Fruit fly (Drosophila melanogaster): ENCODE data around the gene Sol1.
A peak's percentile ranks its signal among the peaks of the same experiment; 100 is the strongest.

Gene Sol1

DNA sequence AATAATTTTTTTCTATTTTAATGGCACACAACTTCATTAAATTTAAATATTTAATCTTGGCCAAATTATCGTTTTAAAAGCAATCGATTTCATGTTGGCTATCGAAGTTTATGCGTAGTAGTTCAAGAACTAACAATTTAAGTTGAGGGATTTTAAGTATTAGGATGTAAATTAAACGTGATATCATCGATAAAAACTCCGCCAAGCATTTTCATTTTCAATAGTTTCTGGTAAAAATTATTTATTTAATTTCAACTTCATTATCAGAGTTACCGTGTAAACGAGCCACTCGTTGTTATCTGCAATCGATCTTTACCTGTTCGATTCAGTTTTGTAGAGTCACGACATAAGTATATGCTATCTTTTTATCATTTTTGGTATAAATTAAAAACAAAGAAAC, 16.9 kb downstream of the Sol1 start:
- TF ChIP-seq pan (optimal IDR thresholded peaks at IDR 0.05) (no peak), usp (GFP tag; optimal IDR thresholded peaks at IDR 0.05) (no peak), EcR (GFP tag; optimal IDR thresholded peaks at IDR 0.05) (no peak), CG8478 (optimal IDR thresholded peaks at IDR 0.05) (no peak), psq (optimal IDR thresholded peaks at IDR 0.05) (no peak), Dll (optimal IDR thresholded peaks at IDR 0.05) (no peak)

DNA sequence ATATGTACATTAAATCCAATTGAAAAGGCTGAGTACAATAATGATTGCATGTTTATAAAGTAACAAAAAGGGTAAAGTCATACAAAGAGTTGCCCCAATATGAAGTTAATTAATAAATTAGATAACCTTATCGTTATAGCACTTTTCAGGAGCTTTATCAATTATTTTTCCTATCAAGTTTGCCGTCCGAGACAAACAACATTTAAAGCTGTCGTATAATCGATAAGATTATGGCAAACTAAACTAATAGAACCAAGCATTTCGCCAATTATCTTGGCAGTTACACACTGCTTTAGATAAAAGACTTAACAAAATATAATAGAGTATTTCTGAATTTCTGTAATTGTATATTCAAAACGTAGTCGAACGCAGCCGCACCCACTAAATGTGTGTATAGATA, 19.1 kb downstream of the Sol1 start:
- TF ChIP-seq usp (GFP tag; optimal IDR thresholded peaks at IDR 0.05) (no peak), Dll (optimal IDR thresholded peaks at IDR 0.05) (no peak), pan (optimal IDR thresholded peaks at IDR 0.05) (no peak), CG8478 (optimal IDR thresholded peaks at IDR 0.05) (no peak), EcR (GFP tag; optimal IDR thresholded peaks at IDR 0.05) (no peak), psq (optimal IDR thresholded peaks at IDR 0.05) (no peak)

DNA sequence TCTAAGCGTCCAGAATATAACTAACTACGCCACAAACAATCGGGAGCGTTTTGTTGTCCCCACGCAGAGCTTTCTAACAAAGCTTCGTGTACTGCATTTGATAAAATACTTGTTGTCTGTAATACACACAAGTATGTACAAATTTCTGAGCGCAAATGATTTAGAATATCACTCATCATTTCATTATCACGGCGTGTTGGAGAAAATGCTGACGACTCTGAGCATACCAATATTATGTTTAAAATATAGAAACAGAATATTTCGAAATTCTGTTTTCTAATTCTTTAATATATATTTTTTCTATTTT, 19.8 kb downstream of the Sol1 start, which contains the start of gene Cyp9f2:
TSS of gene Cyp9f2 (minus strand) at position 101 of the 307 bp plus-strand sequence.
- TF ChIP-seq psq (optimal IDR thresholded peaks at IDR 0.05) (no peak), usp (GFP tag; optimal IDR thresholded peaks at IDR 0.05) (no peak), CG8478 (optimal IDR thresholded peaks at IDR 0.05) (no peak), pan (optimal IDR thresholded peaks at IDR 0.05) (no peak), EcR (GFP tag; optimal IDR thresholded peaks at IDR 0.05) (no peak), Dll (optimal IDR thresholded peaks at IDR 0.05) (no peak)

DNA sequence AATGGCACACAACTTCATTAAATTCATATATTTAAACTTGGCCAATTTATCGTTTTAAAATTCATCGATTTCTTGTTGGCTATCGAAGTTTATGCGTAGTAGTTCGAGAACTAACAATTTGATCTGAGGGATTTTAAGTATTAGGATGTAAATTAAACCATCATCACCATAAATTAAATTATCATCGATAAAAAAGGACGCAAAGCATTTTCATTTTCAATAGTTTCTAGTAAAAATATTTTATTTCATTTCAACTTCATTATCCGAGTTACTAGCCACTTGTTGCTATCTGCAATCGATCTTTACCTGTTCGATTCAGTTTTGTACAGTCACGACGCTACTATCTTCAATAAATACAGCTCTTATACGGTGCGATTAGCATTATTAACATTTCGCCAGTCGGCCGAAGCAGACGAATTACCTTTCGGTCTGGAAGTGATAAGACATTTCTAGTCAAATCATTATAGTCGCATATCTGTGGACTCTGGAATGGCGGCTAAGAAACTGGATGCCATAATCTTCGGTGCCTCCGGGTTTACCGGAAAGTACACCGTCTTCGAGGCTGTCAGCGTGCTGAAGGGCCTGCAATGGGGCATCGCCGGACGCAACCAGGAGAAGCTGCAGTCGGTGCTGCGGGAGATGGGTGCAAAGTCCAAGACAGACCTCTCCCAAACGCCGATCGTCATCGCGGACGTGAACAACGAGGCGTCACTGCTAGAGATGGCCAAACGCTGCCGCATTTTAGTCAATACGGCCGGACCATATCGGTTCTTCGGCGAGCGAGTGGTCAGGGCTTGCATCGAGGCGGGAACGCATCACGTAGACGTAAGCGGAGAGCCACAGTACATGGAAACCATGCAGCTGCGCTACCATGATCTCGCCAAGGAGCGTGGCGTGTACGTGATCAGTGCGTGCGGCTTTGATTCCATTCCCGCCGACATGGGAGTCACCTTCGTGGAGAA, 20.5 kb downstream of the Sol1 start, which contains the start of gene CG5167:
TSS of gene CG5167 (plus strand) at position 298 of the 962 bp plus-strand sequence.
- no peak for TF ChIP-seq EcR (GFP tag; optimal IDR thresholded peaks at IDR 0.05)
- TF ChIP-seq psq (optimal IDR thresholded peaks at IDR 0.05) = no peak
- TF ChIP-seq CG8478 (optimal IDR thresholded peaks at IDR 0.05) = no peak
- TF ChIP-seq pan (optimal IDR thresholded peaks at IDR 0.05) = no peak
- TF ChIP-seq usp (GFP tag; optimal IDR thresholded peaks at IDR 0.05) = no peak
- no peak for TF ChIP-seq Dll (optimal IDR thresholded peaks at IDR 0.05)

DNA sequence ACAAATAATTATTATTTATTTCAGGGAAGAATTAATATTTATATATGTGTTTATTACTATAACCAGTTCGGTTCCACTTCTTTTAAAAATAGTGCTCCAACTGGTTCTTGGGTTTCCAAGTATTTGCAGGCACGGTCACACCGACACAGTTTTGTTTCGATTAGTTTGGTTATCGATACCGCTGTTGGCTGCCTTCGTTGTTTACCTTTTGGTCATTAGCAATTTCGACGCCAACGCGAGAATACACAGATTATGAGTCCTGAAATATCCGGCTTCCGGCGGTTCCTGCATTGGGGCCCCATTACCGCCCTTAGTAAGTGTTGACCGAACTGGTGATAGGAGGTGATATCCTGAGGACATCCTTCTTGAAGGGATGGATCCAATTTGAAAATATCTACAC, 22.1 kb downstream of the Sol1 start, which contains the start of gene CG5196:
TSS of gene CG5196 (plus strand) at position 157 of the 400 bp plus-strand sequence.
- TF ChIP-seq Dll (optimal IDR thresholded peaks at IDR 0.05) (no peak), usp (GFP tag; optimal IDR thresholded peaks at IDR 0.05) (no peak), pan (optimal IDR thresholded peaks at IDR 0.05) (no peak), psq (optimal IDR thresholded peaks at IDR 0.05) (no peak), EcR (GFP tag; optimal IDR thresholded peaks at IDR 0.05) (no peak)

DNA sequence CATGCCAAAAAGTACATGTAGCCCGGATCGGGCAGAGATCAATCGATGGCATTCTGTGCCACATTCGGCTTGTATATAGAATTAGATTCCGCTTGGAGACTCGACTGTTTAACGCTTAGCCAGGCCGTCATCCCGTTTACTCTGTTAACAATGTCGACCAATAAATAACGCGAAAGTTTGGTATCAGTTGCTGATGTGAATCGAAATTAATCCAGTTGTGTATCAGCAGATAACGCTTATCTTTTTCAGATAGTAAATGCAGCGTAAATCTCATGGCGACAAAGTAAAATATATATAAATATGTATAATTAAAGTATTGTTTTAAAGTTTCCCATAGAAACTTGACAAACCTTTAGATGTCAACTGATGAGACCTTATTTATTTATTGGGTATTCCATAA, 25.4 kb downstream of the Sol1 start:
- no peak for TF ChIP-seq pan (optimal IDR thresholded peaks at IDR 0.05)
- no peak for TF ChIP-seq Dll (optimal IDR thresholded peaks at IDR 0.05)

DNA sequence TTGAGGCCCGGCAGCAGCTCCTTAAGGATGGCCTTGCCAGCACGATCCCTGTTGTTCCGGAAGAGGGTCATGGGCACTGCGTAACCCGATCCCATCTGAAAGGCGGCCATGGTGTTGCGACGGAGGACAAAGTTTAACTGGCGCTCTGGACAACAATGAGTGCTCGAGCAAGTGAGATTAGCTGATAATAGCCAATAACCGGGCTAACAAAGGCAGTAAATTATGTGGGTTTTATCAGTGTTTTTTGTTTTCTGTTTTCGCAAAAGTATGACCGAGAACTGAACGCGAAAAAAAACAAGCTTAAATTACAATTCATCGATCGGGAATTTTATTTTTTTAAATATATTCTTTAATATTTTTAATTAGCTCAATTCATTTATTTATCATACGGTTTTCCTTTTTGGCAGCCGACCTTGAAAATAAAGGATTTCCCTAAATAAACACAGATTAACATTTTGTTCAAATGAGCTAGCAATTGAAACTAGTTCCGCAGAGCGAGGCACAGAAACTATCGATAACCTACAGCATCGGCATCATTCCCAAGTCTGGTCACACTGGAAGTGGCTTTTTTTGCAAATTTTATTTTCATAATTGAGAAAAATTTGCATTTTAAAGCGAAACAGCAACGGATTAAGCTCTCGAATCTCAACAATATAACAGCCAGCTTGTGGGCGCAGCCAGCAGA, 27.4 kb downstream of the Sol1 start, which contains the start of the genes Dip-C and pps:
TSS of gene Dip-C (minus strand) at position 486 of the 685 bp plus-strand sequence.
TSS of gene pps (plus strand) at position 555 of the 685 bp plus-strand sequence.
- no peak for TF ChIP-seq pan (optimal IDR thresholded peaks at IDR 0.05)
- no peak for TF ChIP-seq EcR (GFP tag; optimal IDR thresholded peaks at IDR 0.05)
- TF ChIP-seq usp (GFP tag; optimal IDR thresholded peaks at IDR 0.05) = no peak
- TF ChIP-seq psq (optimal IDR thresholded peaks at IDR 0.05) = no peak
- no peak for TF ChIP-seq CG8478 (optimal IDR thresholded peaks at IDR 0.05)
- no peak for TF ChIP-seq Dll (optimal IDR thresholded peaks at IDR 0.05)

DNA sequence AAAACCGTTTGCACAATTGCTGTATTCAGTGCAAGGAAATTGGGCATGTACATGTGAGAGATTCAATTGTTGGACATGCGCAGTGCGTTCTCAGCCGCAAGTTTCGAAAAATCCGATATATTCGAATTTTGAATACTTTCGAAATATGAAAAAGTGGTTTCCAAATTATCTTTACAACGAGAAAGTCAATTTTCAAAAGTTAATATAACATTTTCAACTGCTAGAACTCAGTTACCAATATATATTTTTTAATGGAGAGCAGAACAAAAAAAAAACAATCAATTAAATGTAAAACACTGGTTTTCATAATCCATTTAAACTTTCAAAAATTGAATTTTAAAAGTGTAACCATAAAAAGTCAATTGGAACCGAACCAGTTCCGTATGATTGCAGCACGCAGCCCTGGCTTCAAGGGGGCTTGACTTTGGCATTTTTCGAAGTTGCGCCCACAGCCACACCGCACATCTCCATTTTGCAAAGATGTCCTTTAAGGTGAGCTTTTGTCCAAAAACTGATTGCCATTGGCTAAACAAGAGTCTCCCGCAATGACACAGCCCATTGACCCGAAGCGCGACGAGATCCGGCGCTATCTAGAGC, 36.4 kb downstream of the Sol1 start, which contains the start of the genes Scgbeta and CG17202:
TSS of gene Scgbeta (minus strand) at position 51 of the 597 bp plus-strand sequence.
TSS of gene CG17202 (plus strand) at position 390 of the 597 bp plus-strand sequence.
- TF ChIP-seq psq (optimal IDR thresholded peaks at IDR 0.05) (no peak), pan (optimal IDR thresholded peaks at IDR 0.05) (no peak), Dll (optimal IDR thresholded peaks at IDR 0.05) (no peak), EcR (GFP tag; optimal IDR thresholded peaks at IDR 0.05) (no peak), usp (GFP tag; optimal IDR thresholded peaks at IDR 0.05) (no peak), CG8478 (optimal IDR thresholded peaks at IDR 0.05) (no peak)

DNA sequence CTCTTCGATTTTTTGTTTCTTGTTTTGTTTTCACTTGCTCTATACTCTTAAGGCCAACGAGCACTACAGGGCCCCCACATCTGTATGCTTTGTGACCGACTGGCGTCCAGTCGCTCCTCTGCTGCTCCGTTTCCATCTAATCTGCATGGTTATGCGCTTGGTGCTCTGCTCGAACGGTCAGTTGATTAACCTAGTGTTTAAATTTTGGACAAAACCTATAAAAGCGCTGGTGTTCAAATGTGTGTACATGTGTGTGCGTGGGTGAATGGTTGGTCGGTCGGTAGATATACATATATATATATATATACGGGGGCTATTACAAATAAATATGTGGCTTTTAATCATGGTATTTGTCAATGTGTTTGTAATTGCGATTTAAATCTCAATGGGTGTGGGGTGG, 37.9 kb downstream of the Sol1 start:
- TF ChIP-seq psq (optimal IDR thresholded peaks at IDR 0.05) = no peak
- no peak for TF ChIP-seq EcR (GFP tag; optimal IDR thresholded peaks at IDR 0.05)
- no peak for TF ChIP-seq pan (optimal IDR thresholded peaks at IDR 0.05)
- TF ChIP-seq Dll (optimal IDR thresholded peaks at IDR 0.05) = no peak
- TF ChIP-seq usp (GFP tag; optimal IDR thresholded peaks at IDR 0.05) = no peak
- no peak for TF ChIP-seq CG8478 (optimal IDR thresholded peaks at IDR 0.05)

DNA sequence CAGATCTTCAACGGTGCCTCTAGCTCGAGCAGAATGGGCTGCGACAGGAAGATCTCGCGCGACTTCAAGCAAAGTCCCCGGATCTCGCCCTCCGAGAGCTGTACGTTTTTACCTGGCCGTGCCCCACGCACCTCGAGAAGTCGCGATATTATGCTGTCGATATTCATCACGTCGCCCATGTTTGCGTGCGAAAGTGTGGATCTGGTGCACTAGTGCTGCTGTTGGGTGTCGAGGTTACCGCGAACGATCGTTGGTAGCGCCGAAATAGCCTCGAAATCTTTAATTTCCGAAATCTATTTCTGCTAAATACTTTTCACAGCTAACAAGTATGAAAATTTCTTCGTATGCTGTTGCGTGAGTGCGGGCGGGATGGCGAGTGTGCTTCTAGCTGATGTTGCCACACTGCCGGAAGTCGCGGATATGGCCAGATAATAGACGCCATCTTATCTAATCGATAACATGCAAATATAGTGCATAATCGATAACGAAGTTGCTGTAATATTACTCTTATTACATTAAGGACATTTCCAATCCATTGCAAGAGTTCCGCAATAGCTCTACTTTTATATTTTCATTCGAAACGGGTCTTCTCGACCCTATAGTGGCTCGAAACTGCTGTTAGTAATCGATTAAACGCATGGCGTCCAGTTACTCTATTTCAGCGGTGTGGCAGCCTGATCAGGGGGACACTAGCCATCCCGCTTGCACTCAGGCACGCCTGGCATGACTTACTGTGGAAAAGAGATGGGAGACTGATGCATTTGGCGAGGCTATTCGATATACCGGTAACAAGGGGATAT, 39.7 kb downstream of the Sol1 start, which contains the start of gene Pp1-87B:
TSS of gene Pp1-87B (minus strand) at position 408 of the 800 bp plus-strand sequence.
- no peak for TF ChIP-seq pan (optimal IDR thresholded peaks at IDR 0.05)
- TF ChIP-seq Dll (optimal IDR thresholded peaks at IDR 0.05) = no peak
- TF ChIP-seq CG8478 (optimal IDR thresholded peaks at IDR 0.05) = peak; percentile 71
- TF ChIP-seq EcR (GFP tag; optimal IDR thresholded peaks at IDR 0.05) = no peak
- TF ChIP-seq psq (optimal IDR thresholded peaks at IDR 0.05) = no peak

DNA sequence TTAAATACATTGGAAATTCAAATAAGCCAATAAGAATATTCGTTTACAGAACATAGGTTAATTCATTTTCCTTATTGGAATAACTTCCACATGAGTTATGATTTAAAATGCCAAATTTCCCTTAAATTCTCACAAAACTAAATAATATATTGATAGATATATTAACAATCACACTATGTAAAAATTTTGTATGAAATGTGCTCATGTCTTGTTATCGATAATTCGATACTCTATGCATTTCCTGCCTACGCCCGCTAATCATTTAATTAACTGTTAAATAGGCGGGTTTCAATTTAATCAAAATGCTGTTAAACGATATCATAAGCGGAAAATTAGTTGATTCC, 40.2 kb downstream of the Sol1 start, which contains the start of gene NANS:
TSS of gene NANS (plus strand) at position 269 of the 344 bp plus-strand sequence.
- no peak for TF ChIP-seq psq (optimal IDR thresholded peaks at IDR 0.05)
